Worm (Caenorhabditis elegans): ENCODE measurements around the gene C29F9.12.

ce11 chrIII:164775-165174 is 42.9 kb upstream of the C29F9.12 start, which contains the start of gene F40G9.8:
- TF ChIP-seq pha-4 (GFP tag; IDR thresholded peaks at IDR 0.05) (no peak), pha-4 (tag; optimal IDR thresholded peaks at IDR 0.05) (no peak), lin-13 (GFP tag; optimal IDR thresholded peaks at IDR 0.05) (no peak), daf-8 (GFP tag; IDR thresholded peaks at IDR 0.05) (no peak), snpc-4 (tag; optimal IDR thresholded peaks at IDR 0.05) (no peak), lin-15B (tag; optimal IDR thresholded peaks at IDR 0.05) (no peak), fkh-10 (GFP tag; optimal IDR thresholded peaks at IDR 0.05) (no peak), mep-1 (tag; optimal IDR thresholded peaks at IDR 0.05) (no peak), F49E8.2 (tag; optimal IDR thresholded peaks at IDR 0.05; ENCODE audit: borderline replicate concordance) (no peak), nhr-28 (tag; optimal IDR thresholded peaks at IDR 0.05) (no peak)

All from whole organism, L4 larva.